Fruit fly (Drosophila melanogaster) whole organism, larva: Measurements from ENCODE around the gene Acbp6.

Experiments used
- noc ChIP-seq: fragments of 200-800 bp; sonication (Bioruptor generic); optimal IDR thresholded peaks from 3 replicates; lab custom pipeline; 2019; ENCODE audit warnings: missing biosample characterization, mild to moderate bottlenecking, missing genetic modification characterization, moderate library complexity

Gene Acbp6

DNA sequence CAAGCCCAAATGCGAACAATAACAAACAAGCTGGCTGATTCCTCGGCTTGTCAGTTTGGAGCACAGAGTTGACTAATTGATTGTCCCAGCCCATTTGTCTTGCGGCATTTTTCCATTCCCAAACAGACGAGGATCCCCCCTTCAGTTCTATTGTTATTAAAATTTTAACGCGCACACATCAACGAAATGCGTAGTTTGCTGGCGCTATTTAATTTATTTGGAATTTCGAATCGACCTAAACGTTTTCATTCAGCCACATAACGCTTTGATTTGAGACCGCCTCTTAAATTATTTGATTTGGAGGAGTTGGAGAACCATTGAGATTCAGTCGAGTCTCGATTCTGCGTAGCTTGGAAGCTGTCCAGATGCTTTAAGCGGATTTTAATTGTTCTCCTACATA is 12.8 kb upstream of the Acbp6 start:
- TF ChIP-seq noc (tag; lab: Kevin White, UChicago): peak; percentile 56

DNA sequence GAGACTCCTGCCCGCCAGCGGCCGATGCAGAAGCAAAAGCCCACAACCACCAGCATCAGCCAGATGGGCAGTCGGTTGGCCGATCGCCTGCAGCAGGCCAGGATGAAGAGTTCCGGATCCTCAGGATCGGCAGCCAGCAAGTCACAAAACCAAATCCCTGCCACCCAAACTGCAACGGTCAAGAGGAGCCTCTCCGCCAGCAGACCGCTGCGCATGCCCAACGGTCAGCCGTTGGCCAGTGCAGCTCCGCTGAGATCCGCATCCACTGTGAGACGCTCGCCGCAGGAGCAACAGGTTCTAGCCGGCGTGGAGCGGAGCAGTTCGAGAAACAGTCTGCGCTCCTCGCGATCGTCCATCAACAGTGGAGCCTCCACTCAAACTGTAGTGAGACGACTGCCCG is 6.6 kb upstream of the Acbp6 start:
- no peak for TF ChIP-seq noc (tag; lab: Kevin White, UChicago)

DNA sequence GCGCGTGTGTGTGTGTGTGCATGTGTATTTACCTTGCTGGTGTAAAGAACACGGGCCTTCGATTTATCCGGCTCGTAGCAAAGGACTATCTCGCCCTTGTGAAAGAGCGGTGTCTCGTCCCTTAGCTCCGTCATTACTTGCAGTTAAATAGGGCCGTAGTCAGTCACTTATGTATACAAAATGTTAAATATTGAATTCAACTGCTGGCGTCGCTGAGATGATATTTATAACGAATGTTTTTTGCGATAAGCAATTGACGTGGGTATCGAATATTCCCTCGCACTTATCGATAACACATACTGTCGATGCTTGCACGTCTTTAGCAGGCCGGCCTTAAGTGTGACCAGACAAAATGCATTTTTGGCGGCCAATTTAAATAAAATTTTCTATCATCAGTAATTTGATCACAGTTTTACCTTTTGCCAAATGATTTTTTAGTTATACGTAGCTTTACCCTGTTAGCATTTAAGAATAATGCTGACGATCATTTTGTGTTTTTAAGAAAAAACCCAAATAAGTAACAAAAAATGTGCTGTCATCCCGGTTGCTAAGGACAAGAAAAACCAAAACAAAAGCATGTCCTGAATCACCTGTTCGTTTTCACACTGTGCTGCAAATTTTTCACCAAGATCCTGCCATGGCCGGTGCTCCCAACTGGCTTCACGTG is 3.3 kb upstream of the Acbp6 start, which contains the start of the genes msl-3 and BBS1:
Gene msl-3, minus strand, starts transcription at position 245 of the 667 bp plus-strand sequence.
Gene BBS1, plus strand, starts transcription at position 617 of the 667 bp plus-strand sequence.
- no peak for TF ChIP-seq noc (tag; lab: Kevin White, UChicago)

DNA sequence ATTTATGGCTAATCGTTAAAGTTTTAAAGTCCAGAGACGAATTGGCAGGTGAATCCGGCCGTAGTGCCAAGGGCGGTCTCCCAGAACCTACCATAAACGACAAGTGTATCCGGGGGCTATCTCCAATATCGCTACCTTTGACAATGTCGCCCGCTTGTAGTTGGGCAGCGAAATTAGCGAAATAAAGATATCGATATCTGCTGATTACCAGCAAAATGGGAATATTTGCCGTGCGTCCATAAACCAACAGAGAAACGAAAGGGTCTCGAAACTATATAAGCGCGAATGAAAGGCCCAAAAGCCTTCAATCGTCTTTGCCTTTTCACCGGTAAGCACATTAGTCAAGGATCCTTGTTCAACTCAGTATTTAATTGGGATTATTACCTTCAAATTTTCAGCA is 1.9 kb downstream of the Acbp6 start, which contains the start of gene Acbp3:
Gene Acbp3, plus strand, starts transcription at position 301 of the 400 bp plus-strand sequence.
- TF ChIP-seq noc (tag; lab: Kevin White, UChicago): no peak

- TF ChIP-seq noc (tag; lab: Kevin White, UChicago): peak; percentile 61
These were observed 2.8 kb downstream of the Acbp6 start, which contains the start of gene Acbp2 for dm6 chr3L:7131447-7131983. TSS of gene Acbp2 (plus strand) at chr3L:7131863.

dm6 chr3L:7132593-7132992 is 3.9 kb downstream of the Acbp6 start:
- peak; percentile 40 for TF ChIP-seq noc (tag; lab: Kevin White, UChicago)

- TF ChIP-seq noc (tag; lab: Kevin White, UChicago): peak; percentile 91
These were observed 5.3 kb downstream of the Acbp6 start, which contains the start of gene melt for dm6 chr3L:7133699-7134655. TSS of gene melt (plus strand) at chr3L:7134516.

DNA sequence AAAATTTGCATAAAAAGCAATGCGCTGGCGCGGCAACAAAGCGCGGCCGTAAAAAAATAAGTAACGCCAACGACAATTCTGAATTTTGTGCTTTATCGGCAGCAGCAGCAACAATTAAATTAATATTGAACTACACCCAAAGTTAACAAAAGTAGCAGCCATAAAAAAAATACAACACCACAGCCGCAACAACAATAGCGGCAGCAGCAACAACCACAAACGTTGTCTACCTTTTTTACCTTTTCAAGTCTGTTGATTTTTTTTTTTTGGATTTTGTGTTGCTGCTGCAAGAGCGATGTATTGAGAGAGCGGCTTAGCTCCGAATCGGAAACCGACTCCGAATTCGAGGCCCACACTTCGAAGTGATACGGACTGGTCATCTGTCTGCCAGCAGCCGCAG is 6.1 kb downstream of the Acbp6 start:
- no peak for TF ChIP-seq noc (tag; lab: Kevin White, UChicago)

- TF ChIP-seq noc (tag; lab: Kevin White, UChicago): no peak
These were observed 8.0 kb downstream of the Acbp6 start for dm6 chr3L:7136663-7137062.

DNA sequence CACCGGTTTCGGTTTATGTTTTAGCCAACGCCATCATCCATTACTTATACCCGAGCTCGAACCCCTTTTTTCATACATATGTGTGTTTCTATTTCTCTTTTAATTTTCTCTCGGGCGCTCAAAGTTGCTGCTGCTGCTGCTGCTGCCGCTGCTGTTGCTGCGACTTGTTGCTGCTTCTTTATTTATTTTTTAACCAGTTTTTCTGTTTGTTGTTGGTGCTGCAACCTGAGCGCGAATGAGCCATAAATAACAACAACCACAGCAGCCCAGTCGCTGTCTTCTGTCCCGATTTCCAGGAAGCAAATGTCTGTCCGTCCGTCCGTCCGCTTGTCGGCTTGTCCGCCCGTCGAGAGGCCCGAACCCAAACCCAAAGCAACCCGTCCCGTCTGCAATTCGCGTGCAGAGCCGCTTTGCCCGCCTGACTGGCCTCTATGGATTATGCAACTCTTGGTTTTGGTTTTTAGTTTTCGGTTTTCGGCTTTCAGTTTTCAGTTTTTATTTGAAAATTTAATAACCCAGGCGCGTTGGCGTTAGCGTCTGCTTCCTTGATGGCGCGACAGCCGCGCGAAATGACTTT is 9.0 kb downstream of the Acbp6 start:
- TF ChIP-seq noc (tag; lab: Kevin White, UChicago): no peak

DNA sequence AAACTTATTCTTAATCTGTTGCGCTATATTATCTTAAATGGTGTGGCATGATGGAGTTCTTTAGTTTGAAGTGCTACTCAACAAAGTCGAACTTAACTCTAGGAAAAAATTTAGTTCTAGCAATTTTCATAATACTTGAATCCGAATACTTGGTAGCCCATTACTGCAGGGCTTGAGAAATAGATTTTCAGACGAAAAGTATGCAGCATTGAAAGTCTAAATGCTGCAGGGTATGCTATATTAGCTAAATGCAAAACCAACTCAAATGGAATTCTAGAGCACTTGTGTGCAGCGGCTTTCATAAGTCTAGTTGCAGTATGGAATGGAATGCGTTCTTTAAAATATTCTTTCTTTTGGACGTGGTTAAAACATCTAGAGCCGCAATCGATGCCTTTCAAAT is 14.6 kb downstream of the Acbp6 start:
- TF ChIP-seq noc (tag; lab: Kevin White, UChicago): no peak

DNA sequence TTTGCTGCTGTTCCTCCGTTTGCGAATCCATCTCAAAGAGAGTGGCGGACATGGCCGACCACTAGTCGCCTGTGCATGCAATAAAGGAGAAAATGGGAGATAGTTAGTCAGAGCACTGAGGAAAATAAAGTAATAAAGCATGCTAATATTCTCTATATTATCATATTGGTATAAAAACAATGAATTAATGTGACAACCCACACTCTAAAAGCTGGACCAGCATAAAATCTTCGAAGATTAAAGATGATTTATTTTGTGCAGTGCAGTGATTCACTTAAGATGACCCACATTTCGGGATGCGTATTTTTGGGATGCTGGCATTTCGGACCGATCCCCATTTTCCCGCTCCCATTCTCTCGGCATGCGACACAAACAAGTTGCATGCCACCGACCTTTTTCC is 19.1 kb downstream of the Acbp6 start:
- no peak for TF ChIP-seq noc (tag; lab: Kevin White, UChicago)

DNA sequence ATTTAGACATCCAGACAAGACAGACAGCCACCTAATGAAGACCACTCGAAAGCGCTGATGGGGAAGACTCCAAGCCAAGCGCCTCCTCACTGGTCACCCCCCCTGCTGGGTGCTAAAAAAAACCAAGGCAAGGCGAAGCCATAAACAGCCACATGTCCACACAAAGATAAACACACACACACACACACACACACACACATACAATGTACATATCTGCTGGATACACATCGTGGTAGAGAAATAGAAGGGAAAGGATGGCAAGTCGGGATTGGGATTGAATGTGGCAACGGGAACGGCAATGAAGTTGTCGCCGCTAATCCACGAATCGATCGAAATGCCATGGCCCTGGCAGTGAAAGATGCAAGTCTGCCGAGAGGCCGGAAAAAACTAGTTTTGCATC is 20.7 kb downstream of the Acbp6 start:
- no peak for TF ChIP-seq noc (tag; lab: Kevin White, UChicago)

- no peak for TF ChIP-seq noc (tag; lab: Kevin White, UChicago)
These were observed 21.1 kb downstream of the Acbp6 start for dm6 chr3L:7149827-7150226.

DNA sequence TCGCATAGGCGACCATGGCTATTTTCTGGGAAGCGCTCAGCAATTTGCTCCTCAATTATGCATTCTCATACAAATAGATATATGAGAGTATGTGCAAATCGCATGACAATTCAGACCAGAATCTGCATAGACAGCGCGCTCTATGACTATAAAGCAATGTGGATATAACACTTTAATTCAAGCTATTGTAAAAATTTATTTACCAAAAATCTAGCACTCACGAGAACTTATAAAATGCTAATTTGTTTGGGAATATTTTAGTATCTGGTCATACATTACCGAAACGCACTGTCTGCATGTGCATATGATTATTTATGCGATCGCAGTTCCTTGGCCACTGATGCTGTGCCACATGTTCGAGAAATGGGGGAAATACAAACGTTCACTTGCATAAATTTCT is 22.1 kb downstream of the Acbp6 start:
- no peak for TF ChIP-seq noc (tag; lab: Kevin White, UChicago)
